Fruit fly (Drosophila melanogaster): ENCODE results near the gene Dok.
A peak's percentile ranks its signal among the peaks of the same experiment; 100 is the strongest.

The Dok gene

dm6 chrX:7332493-7332892 lies 8.5 kb downstream of the Dok start:
- TF ChIP-seq Pif1A (GFP tag; optimal IDR thresholded peaks at IDR 0.05) = no peak
- peak; percentile 35 for TF ChIP-seq CG14655 (GFP tag; optimal IDR thresholded peaks at IDR 0.05)
- TF ChIP-seq gl (tag; optimal IDR thresholded peaks at IDR 0.05) = no peak
- peak; percentile 29; the same call in 1 of the 3 replicates for TF ChIP-seq CG4496 (GFP tag; IDR thresholded peaks at IDR 0.05)
- no peak for TF ChIP-seq CG12605 (GFP tag; IDR thresholded peaks at IDR 0.05)
- TF ChIP-seq CG15710 (tag; optimal IDR thresholded peaks at IDR 0.05) = no peak
- no peak for TF ChIP-seq rn (GFP tag; IDR thresholded peaks at IDR 0.05)
- peak; percentile 6 for TF ChIP-seq CG17806 (tag; optimal IDR thresholded peaks at IDR 0.05)
- TF ChIP-seq fd96Ca (GFP tag; IDR thresholded peaks at IDR 0.05) = no peak
- peak; percentile 1 for TF ChIP-seq CG8301 (tag; optimal IDR thresholded peaks at IDR 0.05)
- TF ChIP-seq CG10348 (GFP tag; IDR thresholded peaks at IDR 0.05) = no peak
- TF ChIP-seq CG32121 (GFP tag; IDR thresholded peaks at IDR 0.05) = no peak
- TF ChIP-seq CG34367 (tag; optimal IDR thresholded peaks at IDR 0.05) = no peak

DNA sequence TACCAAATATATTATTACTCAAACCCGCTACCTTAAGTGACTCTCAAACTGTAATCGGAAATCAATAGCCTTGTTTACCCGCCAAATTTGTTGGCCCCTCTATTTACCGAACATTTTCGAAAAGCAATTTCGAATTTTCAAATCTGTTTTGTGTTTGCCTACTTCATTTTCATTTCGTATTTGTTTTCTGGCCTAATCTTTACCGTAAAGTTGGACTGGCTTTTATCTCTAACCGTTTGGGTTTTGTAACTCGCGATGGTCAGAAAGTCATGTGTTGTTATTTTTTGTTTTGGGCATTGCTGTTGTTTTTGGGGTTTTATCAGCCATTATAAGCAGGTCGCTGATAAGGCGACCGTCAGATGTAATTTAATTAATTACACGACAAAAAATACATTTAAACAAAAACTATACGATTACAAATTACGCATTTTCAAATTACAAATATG lies 9.3 kb downstream of the Dok start:
- TF ChIP-seq CG32121 (GFP tag; IDR thresholded peaks at IDR 0.05) = no peak

DNA sequence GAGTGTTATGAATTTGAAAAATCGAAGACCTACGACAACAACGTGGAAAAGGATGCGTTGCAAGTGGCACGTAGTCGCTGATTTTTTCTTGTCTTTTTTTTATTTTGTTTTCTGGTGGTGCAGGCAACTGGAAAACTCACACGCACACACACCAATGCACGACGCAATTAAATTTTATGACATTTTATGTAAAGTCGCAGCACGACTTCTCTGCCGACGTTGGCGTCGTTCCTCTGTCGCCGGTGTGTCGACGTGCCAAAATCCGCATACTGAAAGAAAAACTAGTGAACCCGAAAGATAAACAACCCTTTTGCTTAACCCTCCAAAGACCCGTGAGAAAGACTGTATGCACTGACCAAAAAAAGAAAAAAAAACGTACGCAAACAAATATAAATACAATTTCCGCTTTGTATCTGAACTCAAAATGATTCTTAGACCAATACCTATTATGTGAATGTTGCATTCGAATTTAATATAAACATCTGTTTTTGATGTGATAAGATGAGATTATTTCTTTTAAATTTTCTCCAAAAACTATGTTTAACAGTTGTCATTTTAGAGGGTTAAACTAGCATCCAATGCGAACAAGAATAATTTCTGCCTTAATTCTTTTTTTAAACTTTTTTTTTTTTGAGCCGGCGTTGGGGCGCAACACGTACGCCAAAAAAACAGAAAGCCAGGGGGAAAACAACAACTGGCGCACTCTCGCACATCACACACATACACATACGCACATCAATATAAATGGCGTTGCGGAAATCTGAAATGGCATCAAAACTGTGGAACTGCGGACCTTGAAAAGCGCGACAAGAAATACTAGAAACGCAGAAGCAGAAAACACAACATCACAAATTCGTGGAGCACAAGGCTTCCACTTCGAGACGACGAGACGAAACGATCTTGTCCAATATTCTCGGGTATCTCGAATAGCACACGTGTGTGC lies 10.1 kb downstream of the Dok start:
- TF ChIP-seq CG15710 (tag; optimal IDR thresholded peaks at IDR 0.05) = peak; percentile 85
- peak; percentile 67 for TF ChIP-seq CG8301 (tag; optimal IDR thresholded peaks at IDR 0.05)
- peak; percentile 53; the same call in 1 of the 3 replicates for TF ChIP-seq CG4496 (GFP tag; IDR thresholded peaks at IDR 0.05)
- peak; percentile 85 for TF ChIP-seq CG14655 (GFP tag; optimal IDR thresholded peaks at IDR 0.05)
- TF ChIP-seq CG8159 (tag; optimal IDR thresholded peaks at IDR 0.05) = peak; percentile 88
- peak; percentile 77 for TF ChIP-seq Pif1A (GFP tag; optimal IDR thresholded peaks at IDR 0.05)
- no peak for TF ChIP-seq CG13204 (GFP tag; optimal IDR thresholded peaks at IDR 0.05)
- TF ChIP-seq Snoo (tag; optimal IDR thresholded peaks at IDR 0.05) = peak; percentile 32
- TF ChIP-seq Pif1B (GFP tag; optimal IDR thresholded peaks at IDR 0.05) = peak; percentile 76
- TF ChIP-seq CG12605 (GFP tag; IDR thresholded peaks at IDR 0.05) = no peak
- no peak for TF ChIP-seq CG10348 (GFP tag; IDR thresholded peaks at IDR 0.05)
- TF ChIP-seq rn (GFP tag; IDR thresholded peaks at IDR 0.05) = peak; percentile 38; the same call in 1 of the 2 replicates
- TF ChIP-seq CG17806 (tag; optimal IDR thresholded peaks at IDR 0.05) = peak; percentile 86
- peak; percentile 11 for TF ChIP-seq EcR (GFP tag; optimal IDR thresholded peaks at IDR 0.05)
- TF ChIP-seq gl (tag; optimal IDR thresholded peaks at IDR 0.05) = peak; percentile 44
- no peak for TF ChIP-seq CG32121 (GFP tag; IDR thresholded peaks at IDR 0.05)
- peak; percentile 83 for TF ChIP-seq CG9948 (tag; optimal IDR thresholded peaks at IDR 0.05)
- 0 out of 3 replicates have a peak, but pooled peaks have one; percentile 20 for TF ChIP-seq fd96Ca (GFP tag; IDR thresholded peaks at IDR 0.05)
- peak; percentile 77 for TF ChIP-seq D1 (tag; optimal IDR thresholded peaks at IDR 0.05)
- TF ChIP-seq CG34367 (tag; optimal IDR thresholded peaks at IDR 0.05) = peak; percentile 69
- no peak for TF ChIP-seq Ets98B (GFP tag; IDR thresholded peaks at IDR 0.05)

- TF ChIP-seq CG32121 (GFP tag; IDR thresholded peaks at IDR 0.05) (no peak), CG10348 (GFP tag; IDR thresholded peaks at IDR 0.05) (0 out of 2 replicates have a peak, but pooled peaks have one; percentile 9), CG12605 (GFP tag; IDR thresholded peaks at IDR 0.05) (no peak), CG4496 (GFP tag; IDR thresholded peaks at IDR 0.05) (peak; percentile 48; the same call in 2 of the 3 replicates), Snoo (tag; optimal IDR thresholded peaks at IDR 0.05) (peak; percentile 23), CG13204 (GFP tag; optimal IDR thresholded peaks at IDR 0.05) (peak; percentile 76), D1 (tag; optimal IDR thresholded peaks at IDR 0.05) (peak; percentile 59), CG34367 (tag; optimal IDR thresholded peaks at IDR 0.05) (peak; percentile 60), Pif1B (GFP tag; optimal IDR thresholded peaks at IDR 0.05) (no peak), CG17806 (tag; optimal IDR thresholded peaks at IDR 0.05) (peak; percentile 79), fd96Ca (GFP tag; IDR thresholded peaks at IDR 0.05) (no peak), Ets98B (GFP tag; IDR thresholded peaks at IDR 0.05) (peak; percentile 18; the same call in 1 of the 2 replicates), Pif1A (GFP tag; optimal IDR thresholded peaks at IDR 0.05) (peak; percentile 9), rn (GFP tag; IDR thresholded peaks at IDR 0.05) (no peak; the same call in 1 of the 2 replicates), CG8159 (tag; optimal IDR thresholded peaks at IDR 0.05) (peak; percentile 86), EcR (GFP tag; optimal IDR thresholded peaks at IDR 0.05) (no peak), CG8301 (tag; optimal IDR thresholded peaks at IDR 0.05) (peak; percentile 72), gl (tag; optimal IDR thresholded peaks at IDR 0.05) (no peak), CG15710 (tag; optimal IDR thresholded peaks at IDR 0.05) (peak; percentile 79), CG9948 (tag; optimal IDR thresholded peaks at IDR 0.05) (peak; percentile 79), CG14655 (GFP tag; optimal IDR thresholded peaks at IDR 0.05) (peak; percentile 85)
Observed at dm6 chrX:7334801-7335176, 10.8 kb downstream of the Dok start.

- TF ChIP-seq gl (tag; optimal IDR thresholded peaks at IDR 0.05) (peak; percentile 37), CG13204 (GFP tag; optimal IDR thresholded peaks at IDR 0.05) (peak; percentile 42), rn (GFP tag; IDR thresholded peaks at IDR 0.05) (no peak), CG34367 (tag; optimal IDR thresholded peaks at IDR 0.05) (peak; percentile 73), CG12605 (GFP tag; IDR thresholded peaks at IDR 0.05) (no peak), CG8301 (tag; optimal IDR thresholded peaks at IDR 0.05) (peak; percentile 74), Pif1B (GFP tag; optimal IDR thresholded peaks at IDR 0.05) (peak; percentile 59), CG15710 (tag; optimal IDR thresholded peaks at IDR 0.05) (peak; percentile 80), CG8159 (tag; optimal IDR thresholded peaks at IDR 0.05) (peak; percentile 73), CG10348 (GFP tag; IDR thresholded peaks at IDR 0.05) (no peak), CG4496 (GFP tag; IDR thresholded peaks at IDR 0.05) (peak; percentile 68; the same call in 1 of the 3 replicates), CG14655 (GFP tag; optimal IDR thresholded peaks at IDR 0.05) (peak; percentile 64), Ets98B (GFP tag; IDR thresholded peaks at IDR 0.05) (peak; percentile 35), CG17806 (tag; optimal IDR thresholded peaks at IDR 0.05) (peak; percentile 72), Snoo (tag; optimal IDR thresholded peaks at IDR 0.05) (peak; percentile 82), CG9948 (tag; optimal IDR thresholded peaks at IDR 0.05) (peak; percentile 62), Pif1A (GFP tag; optimal IDR thresholded peaks at IDR 0.05) (peak; percentile 84), D1 (tag; optimal IDR thresholded peaks at IDR 0.05) (no peak), EcR (GFP tag; optimal IDR thresholded peaks at IDR 0.05) (peak; percentile 95), fd96Ca (GFP tag; IDR thresholded peaks at IDR 0.05) (no peak), CG32121 (GFP tag; IDR thresholded peaks at IDR 0.05) (no peak; the same call in 1 of the 2 replicates)
Observed at dm6 chrX:7335524-7335991, 11.5 kb downstream of the Dok start.
